Fruit fly (Drosophila melanogaster) whole organism, adult: Measurements from ENCODE around the gene Hpd.

Experiments used
- CG11617 ChIP-seq: fragments of 200-800 bp; sonication (Bioruptor generic); optimal IDR thresholded peaks from 2 replicates; lab custom pipeline; 2017; ENCODE audit warnings: mild to moderate bottlenecking, missing biosample characterization, missing genetic modification reagents, missing genetic modification characterization
- CG12768 ChIP-seq: fragments of 200-800 bp; sonication (Bioruptor generic); optimal IDR thresholded peaks from 2 replicates; lab custom pipeline; 2017; ENCODE audit warnings: missing biosample characterization, missing genetic modification characterization, mild to moderate bottlenecking, moderate library complexity, missing genetic modification reagents
- CG5204 ChIP-seq: fragments of 200-800 bp; sonication (Bioruptor generic); optimal IDR thresholded peaks from 2 replicates; lab custom pipeline; 2016; ENCODE audit warnings: missing biosample characterization, missing genetic modification characterization
- Clk ChIP-seq: fragments of 200-800 bp; sonication (Bioruptor generic); optimal IDR thresholded peaks from 2 replicates; lab custom pipeline; 2017; ENCODE audit warnings: missing biosample characterization, missing genetic modification characterization
- Crg-1 ChIP-seq: fragments of 200-800 bp; sonication (Bioruptor generic); optimal IDR thresholded peaks from 2 replicates; lab custom pipeline; 2016; ENCODE audit warnings: missing biosample characterization, missing genetic modification characterization
- Mnt ChIP-seq: fragments of 200-800 bp; sonication (Bioruptor generic); optimal IDR thresholded peaks from 2 replicates; lab custom pipeline; 2016; ENCODE audit warnings: missing biosample characterization, mild to moderate bottlenecking, missing genetic modification characterization
- cnc ChIP-seq, 2 experiments: fragments of >200 bp; optimal IDR thresholded peaks; 2 replicates each; lab custom pipeline; 2017
- toe ChIP-seq: fragments of 200-800 bp; sonication (Bioruptor generic); optimal IDR thresholded peaks from 2 replicates; lab custom pipeline; 2016; ENCODE audit warnings: missing biosample characterization, missing genetic modification characterization

- TF ChIP-seq CG11617 (GFP tag; lab: Kevin White, UChicago), result no peak
- TF ChIP-seq cnc (optimal IDR thresholded peaks at IDR 0.05; lab: Kevin White, UChicago), result no peak
- no peak for TF ChIP-seq toe (GFP tag; lab: Kevin White, UChicago)
- no peak for TF ChIP-seq CG12768 (GFP tag; lab: Kevin White, UChicago)
- TF ChIP-seq Mnt (GFP tag; lab: Kevin White, UChicago), result no peak
- no peak for TF ChIP-seq Crg-1 (GFP tag; lab: Kevin White, UChicago)
- TF ChIP-seq CG5204, result no peak
- no peak for TF ChIP-seq Clk (GFP tag; lab: Kevin White, UChicago)
These were observed 9.5 kb downstream of the Hpd start, which contains the start of gene CG5262 for dm6 chr3L:20430182-20430581.
